Worm (Caenorhabditis elegans): ENCODE data around the gene utx-1.

The utx-1 gene

ce11 chrX:8556614-8557196, at the start of gene utx-1:
utx-1 (plus strand) TSS chrX:8557146.
- no peak for TF ChIP-seq nhr-67 (tag; optimal IDR thresholded peaks at IDR 0.05)
- TF ChIP-seq pha-4 (tag; optimal IDR thresholded peaks at IDR 0.05): peak; percentile 1
- TF ChIP-seq ztf-4 (tag; optimal IDR thresholded peaks at IDR 0.05): no peak
- no peak for TF ChIP-seq ztf-11 (tag; optimal IDR thresholded peaks at IDR 0.05)
- TF ChIP-seq egl-27 (tag; optimal IDR thresholded peaks at IDR 0.05): no peak
- TF ChIP-seq lin-39 (tag; optimal IDR thresholded peaks at IDR 0.05): peak; percentile 68
- no peak for TF ChIP-seq hmg-11 (tag; optimal IDR thresholded peaks at IDR 0.05)
- TF ChIP-seq nhr-25 (tag; optimal IDR thresholded peaks at IDR 0.05): peak; percentile 26
- no peak for TF ChIP-seq fkh-10 (GFP tag; optimal IDR thresholded peaks at IDR 0.05)
- no peak for TF ChIP-seq elt-2 (tag; optimal IDR thresholded peaks at IDR 0.05)
- no peak for TF ChIP-seq nhr-237 (tag; optimal IDR thresholded peaks at IDR 0.05)
- peak; percentile 64 for TF ChIP-seq nfya-1 (tag; optimal IDR thresholded peaks at IDR 0.05; ENCODE audit: insufficient read depth)
- peak; percentile 12 for TF ChIP-seq sea-2 (GFP tag; optimal IDR thresholded peaks at IDR 0.05)
- TF ChIP-seq daf-12 (tag; optimal IDR thresholded peaks at IDR 0.05): no peak
- no peak for TF ChIP-seq ceh-9 (tag; optimal IDR thresholded peaks at IDR 0.05)
- no peak for TF ChIP-seq elt-3 (tag; optimal IDR thresholded peaks at IDR 0.05)

- TF ChIP-seq mdl-1 (tag; optimal IDR thresholded peaks at IDR 0.05) (no peak), zag-1 (tag; optimal IDR thresholded peaks at IDR 0.05) (no peak), nhr-67 (tag; optimal IDR thresholded peaks at IDR 0.05) (no peak), lsy-12 (tag; optimal IDR thresholded peaks at IDR 0.05) (no peak), nhr-11 (tag; optimal IDR thresholded peaks at IDR 0.05) (no peak), fkh-10 (GFP tag; optimal IDR thresholded peaks at IDR 0.05) (no peak), egl-5 (tag; optimal IDR thresholded peaks at IDR 0.05) (no peak), fkh-2 (tag; optimal IDR thresholded peaks at IDR 0.05) (no peak), ZK546.5 (tag; optimal IDR thresholded peaks at IDR 0.05) (no peak), unc-39 (tag; optimal IDR thresholded peaks at IDR 0.05) (no peak), ceh-28 (tag; optimal IDR thresholded peaks at IDR 0.05) (no peak), ztf-11 (tag; optimal IDR thresholded peaks at IDR 0.05) (no peak), pqm-1 (tag; optimal IDR thresholded peaks at IDR 0.05) (no peak), ceh-9 (tag; optimal IDR thresholded peaks at IDR 0.05) (no peak)
Observed at ce11 chrX:8507576-8507975, 49.4 kb upstream of the utx-1 start, which contains the start of gene H03E18.1. H03E18.1 (plus strand) TSS chrX:8507876.

DNA sequence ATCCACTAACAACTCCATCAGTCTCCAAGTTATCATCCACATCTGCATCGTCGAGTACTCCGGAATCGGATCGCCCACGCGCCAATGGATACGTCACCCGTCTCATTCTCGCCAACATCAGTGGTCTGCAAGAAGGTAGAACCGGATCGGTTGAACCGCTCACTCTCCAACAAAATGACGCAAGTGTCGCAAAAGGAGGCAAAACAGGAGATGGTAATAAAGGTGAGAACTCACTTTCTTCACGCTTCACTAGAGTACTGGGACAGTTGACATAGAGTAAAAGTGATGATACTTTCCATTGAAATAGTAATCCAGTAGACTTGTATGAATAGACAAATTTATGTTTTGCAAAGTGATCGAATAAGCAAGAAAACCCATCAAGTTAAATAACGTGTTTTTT, 47.9 kb upstream of the utx-1 start:
- TF ChIP-seq lsy-12 (tag; optimal IDR thresholded peaks at IDR 0.05) (no peak), nhr-76 (tag; optimal IDR thresholded peaks at IDR 0.05) (no peak), ztf-11 (tag; optimal IDR thresholded peaks at IDR 0.05) (no peak), mdl-1 (tag; optimal IDR thresholded peaks at IDR 0.05) (no peak), pqm-1 (tag; optimal IDR thresholded peaks at IDR 0.05) (no peak), daf-12 (tag; optimal IDR thresholded peaks at IDR 0.05) (no peak), snpc-4 (tag; optimal IDR thresholded peaks at IDR 0.05) (no peak), nhr-11 (tag; optimal IDR thresholded peaks at IDR 0.05) (no peak), skn-1 (tag; optimal IDR thresholded peaks at IDR 0.05) (no peak), ceh-16 (tag; optimal IDR thresholded peaks at IDR 0.05) (no peak), eor-1 (tag; optimal IDR thresholded peaks at IDR 0.05) (no peak), lin-15B (tag; optimal IDR thresholded peaks at IDR 0.05) (no peak), fkh-2 (tag; optimal IDR thresholded peaks at IDR 0.05) (no peak), nfya-1 (tag; optimal IDR thresholded peaks at IDR 0.05; ENCODE audit: insufficient read depth) (no peak), fos-1 (tag; optimal IDR thresholded peaks at IDR 0.05) (no peak), nhr-67 (tag; optimal IDR thresholded peaks at IDR 0.05) (no peak), nhr-28 (tag; optimal IDR thresholded peaks at IDR 0.05) (no peak), egl-5 (tag; optimal IDR thresholded peaks at IDR 0.05) (no peak), ztf-4 (tag; optimal IDR thresholded peaks at IDR 0.05) (no peak), elt-2 (tag; optimal IDR thresholded peaks at IDR 0.05) (no peak)

ce11 chrX:8520402-8520801, 36.5 kb upstream of the utx-1 start, which contains the start of gene H03E18.2:
H03E18.2 (minus strand) TSS chrX:8520502.
- no peak for TF ChIP-seq ceh-16 (tag; optimal IDR thresholded peaks at IDR 0.05)
- TF ChIP-seq ama-1 (optimal IDR thresholded peaks at IDR 0.05): no peak
- TF ChIP-seq ceh-82 (tag; optimal IDR thresholded peaks at IDR 0.05): no peak
- no peak for TF ChIP-seq elt-1 (tag; optimal IDR thresholded peaks at IDR 0.05)
- TF ChIP-seq daf-12 (tag; optimal IDR thresholded peaks at IDR 0.05): no peak
- no peak for TF ChIP-seq nfya-1 (tag; optimal IDR thresholded peaks at IDR 0.05; ENCODE audit: insufficient read depth)
- TF ChIP-seq ceh-28 (tag; optimal IDR thresholded peaks at IDR 0.05): no peak
- no peak for TF ChIP-seq jun-1 (tag; optimal IDR thresholded peaks at IDR 0.05)
- no peak for TF ChIP-seq fos-1 (tag; optimal IDR thresholded peaks at IDR 0.05)
- no peak for TF ChIP-seq pha-4 (tag; optimal IDR thresholded peaks at IDR 0.05)
- no peak for TF ChIP-seq ztf-11 (tag; optimal IDR thresholded peaks at IDR 0.05)
- TF ChIP-seq fkh-2 (tag; optimal IDR thresholded peaks at IDR 0.05): no peak
- no peak for TF ChIP-seq nhr-28 (tag; optimal IDR thresholded peaks at IDR 0.05)
- no peak for TF ChIP-seq nhr-12 (tag; optimal IDR thresholded peaks at IDR 0.05)
- no peak for TF ChIP-seq hmg-11 (tag; optimal IDR thresholded peaks at IDR 0.05)
- TF ChIP-seq elt-2 (tag; optimal IDR thresholded peaks at IDR 0.05): no peak
- TF ChIP-seq skn-1 (tag; optimal IDR thresholded peaks at IDR 0.05): no peak
- TF ChIP-seq lin-39 (tag; optimal IDR thresholded peaks at IDR 0.05): no peak
- TF ChIP-seq sea-2 (GFP tag; optimal IDR thresholded peaks at IDR 0.05): no peak

Data from whole organism, L3 larva.